ENCODE assay signal across 4 fruit fly cellular contexts in the genomic region with DNA sequence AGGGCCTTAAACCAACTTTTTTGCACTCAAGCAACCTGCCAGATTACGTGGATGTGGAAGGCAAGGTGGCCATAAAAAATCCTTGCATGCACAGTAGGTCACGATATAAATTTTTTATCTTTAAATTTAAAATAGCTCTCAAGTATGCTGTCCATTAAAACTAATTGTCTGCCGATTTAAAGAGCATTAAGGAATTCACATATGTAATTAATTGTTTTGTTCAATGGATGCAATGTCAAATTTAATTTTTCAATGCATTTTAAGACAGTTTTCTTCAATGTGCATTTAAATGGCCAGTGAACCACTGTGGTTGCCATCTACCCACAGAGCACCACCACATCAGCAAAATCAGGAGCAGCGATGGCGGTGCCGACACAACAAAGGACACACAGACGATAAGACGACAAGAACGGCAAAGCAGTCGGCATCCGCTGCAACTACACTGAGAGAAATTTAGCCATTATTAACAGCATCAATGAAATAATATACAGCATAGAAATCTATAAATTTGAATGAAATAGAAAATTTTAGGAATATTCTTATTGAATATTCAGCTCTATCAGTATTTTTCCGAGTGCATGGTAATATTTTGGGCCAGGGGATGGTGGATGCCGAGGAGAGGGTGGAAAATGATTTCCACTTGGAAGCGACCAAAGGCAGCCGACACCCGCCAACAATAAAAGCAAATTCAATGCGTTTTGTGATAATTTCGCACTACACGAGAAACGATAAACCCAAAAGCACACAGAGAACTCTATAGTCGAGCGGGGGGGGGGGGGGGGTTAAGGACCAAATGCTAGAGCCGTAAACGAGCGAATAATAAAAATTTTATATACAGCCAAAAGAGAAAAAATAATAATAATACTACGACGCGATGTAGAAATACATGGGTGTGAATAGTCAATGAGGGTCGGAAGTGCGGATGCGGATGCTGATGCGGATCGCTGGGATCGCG.
A peak's percentile ranks its signal among the peaks of the same experiment; 100 is the strongest.
TF ChIP-seq lines count a peak whose summit lies in the region.

No protein-coding gene starts in this region.

- no peak for TF ChIP-seq CTCF in whole organism, embryonic (GFP tag; optimal IDR thresholded peaks at IDR 0.05; lab: Kevin White, UChicago)

TF ChIP-seq in whole organism, embryonic, 481 proteins besides CTCF, POLR2A, EP300 and RAD21 (continues in another document):
- TF ChIP-seq Aef1 (GFP tag; IDR thresholded peaks at IDR 0.05; lab: Robert Waterston, UW): no peak
- TF ChIP-seq tll (GFP tag; optimal IDR thresholded peaks at IDR 0.05; lab: Kevin White, UChicago): no peak
- TF ChIP-seq CG31388 (GFP tag; optimal IDR thresholded peaks at IDR 0.05; lab: Kevin White, UChicago): no peak
- TF ChIP-seq CG10209 (GFP tag; optimal IDR thresholded peaks at IDR 0.05; lab: Kevin White, UChicago): peak; percentile 44
- TF ChIP-seq CG10274 (GFP tag; optimal IDR thresholded peaks at IDR 0.05; lab: Kevin White, UChicago): no peak
- no peak for TF ChIP-seq Bdp1 (GFP tag; optimal IDR thresholded peaks at IDR 0.05; lab: Kevin White, UChicago)
- no peak for TF ChIP-seq Sin3A (optimal IDR thresholded peaks at IDR 0.05; lab: Kevin White, UChicago)
- no peak for TF ChIP-seq CG8944 (GFP tag; optimal IDR thresholded peaks at IDR 0.05; lab: Kevin White, UChicago)
- TF ChIP-seq tx (GFP tag; optimal IDR thresholded peaks at IDR 0.05; lab: Kevin White, UChicago): no peak
- TF ChIP-seq Tbp (GFP tag; optimal IDR thresholded peaks at IDR 0.05; lab: Kevin White, UChicago): no peak
- no peak for TF ChIP-seq repo (GFP tag; optimal IDR thresholded peaks at IDR 0.05; lab: Kevin White, UChicago)
- no peak for TF ChIP-seq wor (GFP tag; IDR thresholded peaks at IDR 0.05; lab: Robert Waterston, UW)
- TF ChIP-seq lola (GFP tag; optimal IDR thresholded peaks at IDR 0.05; lab: Kevin White, UChicago): peak in 1 of 3 experiments; percentile 68
- peak; percentile 7 for TF ChIP-seq oc (tag; optimal IDR thresholded peaks at IDR 0.05; lab: Kevin White, UChicago)
- TF ChIP-seq Hr78 (GFP tag; optimal IDR thresholded peaks at IDR 0.05; lab: Kevin White, UChicago): no peak
- no peak for TF ChIP-seq grn (GFP tag; optimal IDR thresholded peaks at IDR 0.05; lab: Kevin White, UChicago)
- TF ChIP-seq chn (GFP tag; optimal IDR thresholded peaks at IDR 0.05; lab: Kevin White, UChicago): no peak
- TF ChIP-seq Dfd (GFP tag; optimal IDR thresholded peaks at IDR 0.05; lab: Kevin White, UChicago): no peak
- no peak for TF ChIP-seq Scr (GFP tag; IDR thresholded peaks at IDR 0.05; lab: Robert Waterston, UW; ENCODE audit: partially characterized antibody)
- no peak for TF ChIP-seq Taf1 (GFP tag; IDR thresholded peaks at IDR 0.05; lab: Robert Waterston, UW)
- TF ChIP-seq Xrp1 (GFP tag; IDR thresholded peaks at IDR 0.05; lab: Robert Waterston, UW): peak; percentile 81

TF ChIP-seq in whole organism, prepupa, 60 proteins besides CTCF, POLR2A, EP300 and RAD21 (continues in another document):
- TF ChIP-seq CG3032 (tag; optimal IDR thresholded peaks at IDR 0.05; lab: Kevin White, UChicago): peak; percentile 50
- no peak for TF ChIP-seq CG31627 (GFP tag; optimal IDR thresholded peaks at IDR 0.05; lab: Kevin White, UChicago)
- no peak for TF ChIP-seq eg (GFP tag; IDR thresholded peaks at IDR 0.05; lab: Robert Waterston, UW)
- no peak for TF ChIP-seq CG6854 (GFP tag; optimal IDR thresholded peaks at IDR 0.05; lab: Kevin White, UChicago)
- TF ChIP-seq CG6792 (GFP tag; optimal IDR thresholded peaks at IDR 0.05; lab: Kevin White, UChicago): peak; percentile 9
- peak; percentile 26 for TF ChIP-seq CG10631 (GFP tag; optimal IDR thresholded peaks at IDR 0.05; lab: Kevin White, UChicago)
- TF ChIP-seq CG6276 (GFP tag; optimal IDR thresholded peaks at IDR 0.05; lab: Kevin White, UChicago): no peak
- peak; percentile 32 for TF ChIP-seq esn (GFP tag; optimal IDR thresholded peaks at IDR 0.05; lab: Kevin White, UChicago)
- no peak for TF ChIP-seq CG16779 (tag; optimal IDR thresholded peaks at IDR 0.05; lab: Kevin White, UChicago)
- TF ChIP-seq Eip78C (GFP tag; lab: Kevin White, UChicago): peak; percentile 73
- peak; percentile 12 for TF ChIP-seq CG6808 (GFP tag; optimal IDR thresholded peaks at IDR 0.05; lab: Kevin White, UChicago)
- peak; percentile 23 for TF ChIP-seq OdsH (GFP tag; optimal IDR thresholded peaks at IDR 0.05; lab: Kevin White, UChicago)
- TF ChIP-seq Eip75B (GFP tag; optimal IDR thresholded peaks at IDR 0.05; lab: Kevin White, UChicago): peak; percentile 18
- TF ChIP-seq CG7368 (GFP tag; optimal IDR thresholded peaks at IDR 0.05; lab: Kevin White, UChicago): no peak
- TF ChIP-seq svp (GFP tag; lab: Kevin White, UChicago): peak; percentile 76
- peak; percentile 0 for TF ChIP-seq CG34406 (GFP tag; optimal IDR thresholded peaks at IDR 0.05; lab: Kevin White, UChicago)
- TF ChIP-seq vri (GFP tag; optimal IDR thresholded peaks at IDR 0.05; lab: Kevin White, UChicago): no peak
- TF ChIP-seq fd59A (GFP tag; optimal IDR thresholded peaks at IDR 0.05; lab: Kevin White, UChicago): peak; percentile 11
- TF ChIP-seq net (GFP tag; optimal IDR thresholded peaks at IDR 0.05; lab: Kevin White, UChicago): peak; percentile 19
- TF ChIP-seq CG8119 (GFP tag; IDR thresholded peaks at IDR 0.05; lab: Robert Waterston, UW): 0 out of 3 replicates have a peak, but pooled peaks have one; percentile 28
- TF ChIP-seq spab (GFP tag; optimal IDR thresholded peaks at IDR 0.05; lab: Kevin White, UChicago): peak; percentile 35

TF ChIP-seq in whole organism, pupa, 21 proteins besides CTCF, POLR2A, EP300 and RAD21:
- TF ChIP-seq CG15710 (tag; optimal IDR thresholded peaks at IDR 0.05; lab: Kevin White, UChicago): peak; percentile 32
- TF ChIP-seq CG14655 (GFP tag; optimal IDR thresholded peaks at IDR 0.05; lab: Kevin White, UChicago): peak; percentile 10
- no peak; the same call in 2 of the 3 replicates for TF ChIP-seq CG4496 (GFP tag; IDR thresholded peaks at IDR 0.05; lab: Robert Waterston, UW)
- TF ChIP-seq CG8301 (tag; optimal IDR thresholded peaks at IDR 0.05; lab: Kevin White, UChicago): no peak
- peak; percentile 21 for TF ChIP-seq CG34367 (tag; optimal IDR thresholded peaks at IDR 0.05; lab: Kevin White, UChicago)
- peak; percentile 37 for TF ChIP-seq CG9948 (tag; optimal IDR thresholded peaks at IDR 0.05; lab: Kevin White, UChicago)
- TF ChIP-seq EcR (GFP tag; optimal IDR thresholded peaks at IDR 0.05; lab: Kevin White, UChicago): no peak
- peak; percentile 15 for TF ChIP-seq Pif1A (GFP tag; optimal IDR thresholded peaks at IDR 0.05; lab: Kevin White, UChicago)
- peak; percentile 55 for TF ChIP-seq CG8159 (tag; optimal IDR thresholded peaks at IDR 0.05; lab: Kevin White, UChicago)
- peak; percentile 34 for TF ChIP-seq CG17806 (tag; optimal IDR thresholded peaks at IDR 0.05; lab: Kevin White, UChicago)
TF ChIP-seq in whole organism, pupa: peak in this region for 7.

TF ChIP-seq in whole organism, wandering third instar larva, 38 proteins besides CTCF, POLR2A, EP300 and RAD21:
- TF ChIP-seq psq (GFP tag; optimal IDR thresholded peaks at IDR 0.05; lab: Kevin White, UChicago) (peak; percentile 1), woc (GFP tag; optimal IDR thresholded peaks at IDR 0.05; lab: Kevin White, UChicago) (peak; percentile 3), HLH106 (tag; optimal IDR thresholded peaks at IDR 0.05; lab: Kevin White, UChicago) (peak; percentile 54), ey (GFP tag; optimal IDR thresholded peaks at IDR 0.05; lab: Kevin White, UChicago) (peak; percentile 28), Hr83 (GFP tag; optimal IDR thresholded peaks at IDR 0.05; lab: Kevin White, UChicago; ENCODE audit: poor library complexity, severe bottlenecking) (no peak), OdsH (GFP tag; optimal IDR thresholded peaks at IDR 0.05; lab: Kevin White, UChicago) (peak; percentile 34), Sp1 (GFP tag; optimal IDR thresholded peaks at IDR 0.05; lab: Kevin White, UChicago) (peak; percentile 37), Hnf4 (GFP tag; optimal IDR thresholded peaks at IDR 0.05; lab: Kevin White, UChicago) (no peak), fru (GFP tag; optimal IDR thresholded peaks at IDR 0.05; lab: Kevin White, UChicago) (peak; percentile 46), Dfd (GFP tag; optimal IDR thresholded peaks at IDR 0.05; lab: Kevin White, UChicago) (peak; percentile 29), Jra (GFP tag; optimal IDR thresholded peaks at IDR 0.05; lab: Kevin White, UChicago) (no peak), rgr (GFP tag; optimal IDR thresholded peaks at IDR 0.05; lab: Kevin White, UChicago) (peak; percentile 50), h (GFP tag; optimal IDR thresholded peaks at IDR 0.05; lab: Kevin White, UChicago) (peak; percentile 24), foxo (GFP tag; optimal IDR thresholded peaks at IDR 0.05; lab: Kevin White, UChicago) (peak in 1 of 2 experiments; percentile 48), dmrt93B (GFP tag; optimal IDR thresholded peaks at IDR 0.05; lab: Kevin White, UChicago) (peak; percentile 10), sv (GFP tag; optimal IDR thresholded peaks at IDR 0.05; lab: Kevin White, UChicago) (peak; percentile 26), br (GFP tag; optimal IDR thresholded peaks at IDR 0.05; lab: Kevin White, UChicago) (peak; percentile 17), Vsx2 (GFP tag; optimal IDR thresholded peaks at IDR 0.05; lab: Kevin White, UChicago; ENCODE audit: partially characterized antibody) (no peak)

Comparison
In these comparisons a context has a peak if more than half of its experiments do, and no peak if none do; other contexts are left out.
1. Of the 7 proteins assayed by ChIP-seq in both whole organism, embryonic and whole organism, prepupa: peak only in whole organism, embryonic: Blimp-1, Gug and Sox102F; only in whole organism, prepupa: none; in both: none; in neither: 4.